Worm (Caenorhabditis elegans) whole organism, L3 larva: Measurements from ENCODE around the gene C06A1.3.

Experiments
- ceh-82 ChIP-seq: fragments of 150-350 bp; optimal IDR thresholded peaks from 2 replicates; lab custom pipeline; 2014; ENCODE audit warnings: missing biosample characterization, missing genetic modification characterization
- nfya-1 ChIP-seq: sonication (generic microtip); optimal IDR thresholded peaks from 2 replicates; lab custom pipeline; 2017; ENCODE audit warnings: missing genetic modification characterization, mild to moderate bottlenecking, missing compliant biosample characterization, antibody characterized with exemption, moderate library complexity; ENCODE audit not compliant: insufficient read depth

DNA sequence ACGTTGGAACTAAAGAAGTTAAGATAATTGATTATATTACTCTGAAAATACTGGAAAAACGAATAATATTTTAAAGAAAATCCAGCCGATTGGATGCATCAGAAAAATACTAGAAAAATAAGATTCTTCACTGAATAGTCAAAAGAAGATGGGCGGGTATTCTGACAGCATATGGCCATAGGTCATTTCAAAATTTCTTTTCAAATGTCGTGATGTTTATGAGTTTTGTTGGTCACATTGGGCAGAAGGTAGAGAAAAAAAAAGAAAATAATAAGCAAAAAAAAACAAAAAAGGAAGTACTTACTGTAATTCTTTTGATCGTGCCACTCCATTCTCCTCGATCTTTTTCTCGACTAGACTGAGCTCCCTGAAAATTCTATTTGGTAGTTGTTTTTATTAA lies 48.5 kb upstream of the C06A1.3 start, which contains the start of gene F59B10.5:
- TF ChIP-seq nfya-1 (tag; lab: Kevin White, UChicago), result no peak
- no peak for TF ChIP-seq ceh-82 (tag; lab: Kevin White, UChicago)
